Fruit fly (Drosophila melanogaster): ENCODE data around the gene Paics.

DNA sequence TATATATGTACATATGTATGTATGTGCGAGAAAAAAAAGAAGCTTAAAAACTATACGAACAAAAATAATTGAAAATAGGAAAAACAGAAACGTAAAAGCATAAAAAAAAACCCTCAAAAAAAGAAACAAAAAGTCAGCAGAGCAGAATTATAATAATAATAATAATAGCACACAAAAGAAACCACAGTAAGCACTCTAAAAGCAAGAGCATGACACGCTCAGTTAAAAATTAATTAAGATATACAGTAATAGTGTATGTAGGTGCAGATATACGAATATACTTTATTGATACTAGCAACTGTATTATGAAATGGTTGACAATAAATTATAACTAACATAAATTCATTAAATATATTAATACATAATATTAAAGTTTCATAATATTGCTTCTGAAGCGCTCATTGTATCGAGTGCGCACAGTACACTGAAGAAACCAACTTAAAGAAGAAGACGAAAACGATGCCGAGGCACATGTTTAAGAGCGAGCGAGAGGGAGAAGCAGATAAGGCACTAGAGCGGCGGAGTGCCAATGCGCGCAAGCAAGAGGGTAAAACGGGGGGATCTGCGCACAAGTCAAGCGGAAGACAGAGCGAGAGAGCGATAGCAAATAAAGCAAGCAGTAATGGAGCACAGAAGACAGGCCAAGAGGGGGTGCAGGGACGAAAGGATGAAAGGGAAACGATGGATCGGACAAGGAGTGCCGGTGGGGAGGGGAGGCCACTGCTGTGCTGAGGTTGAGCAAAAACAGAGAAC lies 25.5 kb downstream of the Paics start:
- peak; percentile 91 for TF ChIP-seq eg (GFP tag; IDR thresholded peaks at IDR 0.05)
- peak; percentile 90 for TF ChIP-seq CG11762 (GFP tag; optimal IDR thresholded peaks at IDR 0.05; ENCODE audit: insufficient read depth)
- TF ChIP-seq CG8119 (GFP tag; IDR thresholded peaks at IDR 0.05) = peak; percentile 91
- TF ChIP-seq CG8319 (GFP tag; optimal IDR thresholded peaks at IDR 0.05) = peak; percentile 46
- peak; percentile 85 for TF ChIP-seq spab (GFP tag; optimal IDR thresholded peaks at IDR 0.05)
- peak; percentile 5 for TF ChIP-seq CG1621 (tag; optimal IDR thresholded peaks at IDR 0.05)
- TF ChIP-seq Lpt (GFP tag; optimal IDR thresholded peaks at IDR 0.05) = peak; percentile 90
- TF ChIP-seq CG11902 (GFP tag; optimal IDR thresholded peaks at IDR 0.05) = peak; percentile 69
- TF ChIP-seq Met (GFP tag; optimal IDR thresholded peaks at IDR 0.05) = peak; percentile 51
- TF ChIP-seq fd85E (GFP tag; optimal IDR thresholded peaks at IDR 0.05) = no peak
- TF ChIP-seq CG16779 (tag; optimal IDR thresholded peaks at IDR 0.05) = peak; percentile 88
- TF ChIP-seq Sox14 (GFP tag; optimal IDR thresholded peaks at IDR 0.05) = no peak
- peak; percentile 76 for TF ChIP-seq CG6792 (GFP tag; optimal IDR thresholded peaks at IDR 0.05)

Measured in whole organism, prepupa.